ENCODE assay signal across 1 fruit fly cellular context in genomic region chr3R:16449187-16449973, dm6.
TF ChIP-seq lines count a peak whose summit lies in the region.

No protein-coding gene starts in this region.

TF ChIP-seq in whole organism, embryonic, 481 proteins besides CTCF, POLR2A, EP300 and RAD21 (continued from another document and continues in another):
- TF ChIP-seq zen (tag; optimal IDR thresholded peaks at IDR 0.05; lab: Kevin White, UChicago), result peak; percentile 93
- TF ChIP-seq CG6813 (GFP tag; optimal IDR thresholded peaks at IDR 0.05; lab: Kevin White, UChicago), result peak; percentile 88
- no peak for TF ChIP-seq Dref (GFP tag; IDR thresholded peaks at IDR 0.05; lab: Robert Waterston, UW)
- TF ChIP-seq CG31365 (tag; optimal IDR thresholded peaks at IDR 0.05; lab: Kevin White, UChicago), result peak; percentile 75
- peak; percentile 95 for TF ChIP-seq Mrtf (GFP tag; IDR thresholded peaks at IDR 0.05; lab: Robert Waterston, UW)
- TF ChIP-seq Gug (GFP tag; IDR thresholded peaks at IDR 0.05; lab: Robert Waterston, UW), result peak; percentile 97
- TF ChIP-seq Ets97D (GFP tag; optimal IDR thresholded peaks at IDR 0.05; lab: Kevin White, UChicago), result peak; percentile 74
- TF ChIP-seq ewg (GFP tag; optimal IDR thresholded peaks at IDR 0.05; lab: Kevin White, UChicago), result peak; percentile 91
- peak; percentile 96 for TF ChIP-seq Abd-B (GFP tag; optimal IDR thresholded peaks at IDR 0.05; lab: Kevin White, UChicago)
- TF ChIP-seq bab2 (GFP tag; optimal IDR thresholded peaks at IDR 0.05; lab: Kevin White, UChicago), result peak; percentile 97
- peak; percentile 65 to 87 for TF ChIP-seq Trl (optimal IDR thresholded peaks at IDR 0.05; lab: Kevin White, UChicago)
- TF ChIP-seq Trl (GFP tag; optimal IDR thresholded peaks at IDR 0.05; lab: Kevin White, UChicago), result peak; percentile 81
- no peak for TF ChIP-seq unc-4 (GFP tag; IDR thresholded peaks at IDR 0.05; lab: Robert Waterston, UW; ENCODE audit: partially characterized antibody)
- peak; percentile 79 for TF ChIP-seq CG11695 (GFP tag; IDR thresholded peaks at IDR 0.05; lab: Robert Waterston, UW)
- no peak for TF ChIP-seq corto (GFP tag; optimal IDR thresholded peaks at IDR 0.05; lab: Kevin White, UChicago)
- TF ChIP-seq klu (GFP tag; IDR thresholded peaks at IDR 0.05; lab: Robert Waterston, UW), result peak; percentile 77
- TF ChIP-seq HmgZ (tag; optimal IDR thresholded peaks at IDR 0.05; lab: Kevin White, UChicago), result peak; percentile 80
- TF ChIP-seq CG7271 (tag; optimal IDR thresholded peaks at IDR 0.05; lab: Kevin White, UChicago), result peak; percentile 59
- peak; percentile 89 for TF ChIP-seq CG2202 (tag; optimal IDR thresholded peaks at IDR 0.05; lab: Kevin White, UChicago)
- TF ChIP-seq tio (GFP tag; optimal IDR thresholded peaks at IDR 0.05; lab: Kevin White, UChicago), result no peak
- peak; percentile 65; the same call in 1 of the 2 replicates for TF ChIP-seq inv (GFP tag; IDR thresholded peaks at IDR 0.05; lab: Robert Waterston, UW; ENCODE audit: partially characterized antibody)
- TF ChIP-seq lilli (GFP tag; optimal IDR thresholded peaks at IDR 0.05; lab: Kevin White, UChicago), result peak; percentile 89
- peak; percentile 97; the same call in 1 of the 2 replicates for TF ChIP-seq Gsc (GFP tag; IDR thresholded peaks at IDR 0.05; lab: Robert Waterston, UW)
- peak; percentile 64 for TF ChIP-seq BtbVII (GFP tag; optimal IDR thresholded peaks at IDR 0.05; lab: Kevin White, UChicago)
- peak; percentile 26 for TF ChIP-seq fd102C (GFP tag; optimal IDR thresholded peaks at IDR 0.05; lab: Kevin White, UChicago)
- TF ChIP-seq CG3065 (GFP tag; optimal IDR thresholded peaks at IDR 0.05; lab: Kevin White, UChicago), result peak; percentile 86
- peak; percentile 71 for TF ChIP-seq CG15011 (GFP tag; optimal IDR thresholded peaks at IDR 0.05; lab: Kevin White, UChicago)
- peak; percentile 83 for TF ChIP-seq CG10274 (GFP tag; optimal IDR thresholded peaks at IDR 0.05; lab: Kevin White, UChicago)
- TF ChIP-seq CG18764 (GFP tag; optimal IDR thresholded peaks at IDR 0.05; lab: Kevin White, UChicago), result peak; percentile 86
- peak; percentile 78 for TF ChIP-seq CG4854 (GFP tag; optimal IDR thresholded peaks at IDR 0.05; lab: Kevin White, UChicago)
- peak; percentile 84 for TF ChIP-seq crc (GFP tag; optimal IDR thresholded peaks at IDR 0.05; lab: Kevin White, UChicago)
- TF ChIP-seq CG14667 (GFP tag; IDR thresholded peaks at IDR 0.05; lab: Robert Waterston, UW), result peak; percentile 95
- TF ChIP-seq slp2 (GFP tag; optimal IDR thresholded peaks at IDR 0.05; lab: Kevin White, UChicago), result peak; percentile 89
- peak; percentile 89 for TF ChIP-seq NC2β (GFP tag; optimal IDR thresholded peaks at IDR 0.05; lab: Kevin White, UChicago)
- TF ChIP-seq bbx (GFP tag; IDR thresholded peaks at IDR 0.05; lab: Robert Waterston, UW; ENCODE audit: partially characterized antibody), result peak; percentile 56
- TF ChIP-seq CG4730 (GFP tag; IDR thresholded peaks at IDR 0.05; lab: Robert Waterston, UW), result peak; percentile 92
- TF ChIP-seq CG11696 (GFP tag; IDR thresholded peaks at IDR 0.05; lab: Robert Waterston, UW), result peak; percentile 77
- peak; percentile 97 for TF ChIP-seq Ssrp (tag; optimal IDR thresholded peaks at IDR 0.05; lab: Kevin White, UChicago)
- TF ChIP-seq CG12391 (tag; optimal IDR thresholded peaks at IDR 0.05; lab: Kevin White, UChicago), result peak; percentile 92
- peak; percentile 62 for TF ChIP-seq Dip2 (GFP tag; IDR thresholded peaks at IDR 0.05; lab: Robert Waterston, UW)
- TF ChIP-seq sna (GFP tag; IDR thresholded peaks at IDR 0.05; lab: Robert Waterston, UW; ENCODE audit: partially characterized antibody), result no peak
- peak; percentile 87 for TF ChIP-seq CG12219 (GFP tag; optimal IDR thresholded peaks at IDR 0.05; lab: Kevin White, UChicago)
- peak; percentile 96 for TF ChIP-seq dmrt11E (tag; optimal IDR thresholded peaks at IDR 0.05; lab: Kevin White, UChicago)
- TF ChIP-seq Lpt (GFP tag; optimal IDR thresholded peaks at IDR 0.05; lab: Kevin White, UChicago), result no peak
- TF ChIP-seq Adf1 (GFP tag; IDR thresholded peaks at IDR 0.05; lab: Robert Waterston, UW), result no peak
- peak; percentile 93 for TF ChIP-seq CG6689 (GFP tag; IDR thresholded peaks at IDR 0.05; lab: Robert Waterston, UW)
- peak; percentile 61 for TF ChIP-seq D19B (GFP tag; optimal IDR thresholded peaks at IDR 0.05; lab: Kevin White, UChicago)
- TF ChIP-seq hkb (optimal IDR thresholded peaks at IDR 0.05; lab: Kevin White, UChicago), result no peak
- TF ChIP-seq hkb (GFP tag; IDR thresholded peaks at IDR 0.05; lab: Robert Waterston, UW), result peak; percentile 93
- TF ChIP-seq CG1529 (GFP tag; optimal IDR thresholded peaks at IDR 0.05; lab: Kevin White, UChicago), result peak; percentile 94
- peak; percentile 77 for TF ChIP-seq nau (GFP tag; optimal IDR thresholded peaks at IDR 0.05; lab: Kevin White, UChicago)
- TF ChIP-seq toy (GFP tag; IDR thresholded peaks at IDR 0.05; lab: Robert Waterston, UW), result peak; percentile 65; the same call in 1 of the 2 replicates
- peak; percentile 94 for TF ChIP-seq Optix (GFP tag; IDR thresholded peaks at IDR 0.05; lab: Robert Waterston, UW)
- peak; percentile 88 for TF ChIP-seq CG7372 (GFP tag; IDR thresholded peaks at IDR 0.05; lab: Robert Waterston, UW)
- peak; percentile 85 for TF ChIP-seq ab (GFP tag; optimal IDR thresholded peaks at IDR 0.05; lab: Kevin White, UChicago)
- TF ChIP-seq her (GFP tag; optimal IDR thresholded peaks at IDR 0.05; lab: Kevin White, UChicago), result peak; percentile 75
- TF ChIP-seq Antp (GFP tag; optimal IDR thresholded peaks at IDR 0.05; lab: Kevin White, UChicago), result peak; percentile 95
- TF ChIP-seq CG7556 (GFP tag; optimal IDR thresholded peaks at IDR 0.05; lab: Kevin White, UChicago), result peak; percentile 92
- TF ChIP-seq CG17802 (tag; optimal IDR thresholded peaks at IDR 0.05; lab: Kevin White, UChicago), result peak; percentile 92
- peak; percentile 92 for TF ChIP-seq tgo (GFP tag; IDR thresholded peaks at IDR 0.05; lab: Robert Waterston, UW)
- TF ChIP-seq D19A (tag; optimal IDR thresholded peaks at IDR 0.05; lab: Kevin White, UChicago), result peak; percentile 92
- TF ChIP-seq Myb (GFP tag; optimal IDR thresholded peaks at IDR 0.05; lab: Kevin White, UChicago), result peak; percentile 64
- peak; percentile 69 for TF ChIP-seq CG2120 (GFP tag; optimal IDR thresholded peaks at IDR 0.05; lab: Kevin White, UChicago)
- TF ChIP-seq Jarid2 (GFP tag; optimal IDR thresholded peaks at IDR 0.05; lab: Kevin White, UChicago), result peak; percentile 70
- TF ChIP-seq maf-S (GFP tag; optimal IDR thresholded peaks at IDR 0.05; lab: Kevin White, UChicago), result peak; percentile 84
- TF ChIP-seq CG10209 (GFP tag; optimal IDR thresholded peaks at IDR 0.05; lab: Kevin White, UChicago), result peak; percentile 90
- TF ChIP-seq CG15073 (GFP tag; optimal IDR thresholded peaks at IDR 0.05; lab: Kevin White, UChicago), result peak; percentile 65
- TF ChIP-seq CG12744 (GFP tag; optimal IDR thresholded peaks at IDR 0.05; lab: Kevin White, UChicago), result peak; percentile 75
- peak; percentile 75 for TF ChIP-seq cas (GFP tag; IDR thresholded peaks at IDR 0.05; lab: Robert Waterston, UW)
- TF ChIP-seq Bgb (GFP tag; IDR thresholded peaks at IDR 0.05; lab: Robert Waterston, UW; ENCODE audit: partially characterized antibody), result peak; percentile 68
- TF ChIP-seq HmgD (GFP tag; optimal IDR thresholded peaks at IDR 0.05; lab: Kevin White, UChicago), result peak; percentile 82
- peak; percentile 90 for TF ChIP-seq mam (GFP tag; optimal IDR thresholded peaks at IDR 0.05; lab: Kevin White, UChicago)
- TF ChIP-seq run (tag; optimal IDR thresholded peaks at IDR 0.05; lab: Kevin White, UChicago), result peak; percentile 77
- TF ChIP-seq Awh (GFP tag; IDR thresholded peaks at IDR 0.05; lab: Robert Waterston, UW), result peak; percentile 96
- peak; percentile 97 for TF ChIP-seq unpg (GFP tag; optimal IDR thresholded peaks at IDR 0.05; lab: Kevin White, UChicago)
- no peak for TF ChIP-seq CG18011 (GFP tag; optimal IDR thresholded peaks at IDR 0.05; lab: Kevin White, UChicago)
- TF ChIP-seq Bteb2 (GFP tag; optimal IDR thresholded peaks at IDR 0.05; lab: Kevin White, UChicago), result peak; percentile 50
- peak; percentile 89 for TF ChIP-seq CG15269 (tag; optimal IDR thresholded peaks at IDR 0.05; lab: Kevin White, UChicago)
- peak; percentile 97 for TF ChIP-seq CG10979 (tag; optimal IDR thresholded peaks at IDR 0.05; lab: Kevin White, UChicago)
- TF ChIP-seq pzg (GFP tag; optimal IDR thresholded peaks at IDR 0.05; lab: Kevin White, UChicago), result no peak
- TF ChIP-seq CG3847 (GFP tag; IDR thresholded peaks at IDR 0.05; lab: Robert Waterston, UW), result peak; percentile 79
- peak; percentile 94 for TF ChIP-seq CG1024 (GFP tag; IDR thresholded peaks at IDR 0.05; lab: Robert Waterston, UW)
- peak; percentile 98 for TF ChIP-seq ci (GFP tag; IDR thresholded peaks at IDR 0.05; lab: Robert Waterston, UW)
- no peak for TF ChIP-seq Hr39 (optimal IDR thresholded peaks at IDR 0.05; lab: Kevin White, UChicago)
- TF ChIP-seq CG13296 (GFP tag; optimal IDR thresholded peaks at IDR 0.05; lab: Kevin White, UChicago), result peak; percentile 70
- TF ChIP-seq CG13775 (GFP tag; optimal IDR thresholded peaks at IDR 0.05; lab: Kevin White, UChicago), result peak; percentile 72
- peak; percentile 90 for TF ChIP-seq PHDP (tag; optimal IDR thresholded peaks at IDR 0.05; lab: Kevin White, UChicago)
- peak; percentile 96 for TF ChIP-seq lmd (GFP tag; IDR thresholded peaks at IDR 0.05; lab: Robert Waterston, UW)
- no peak for TF ChIP-seq Dfd (GFP tag; optimal IDR thresholded peaks at IDR 0.05; lab: Kevin White, UChicago)
- TF ChIP-seq Side (GFP tag; optimal IDR thresholded peaks at IDR 0.05; lab: Kevin White, UChicago), result peak; percentile 91
- TF ChIP-seq rib (GFP tag; IDR thresholded peaks at IDR 0.05; lab: Robert Waterston, UW), result peak; percentile 71
- peak; percentile 71 for TF ChIP-seq Kr (GFP tag; optimal IDR thresholded peaks at IDR 0.05; lab: Kevin White, UChicago)
- TF ChIP-seq ash1 (GFP tag; optimal IDR thresholded peaks at IDR 0.05; lab: Kevin White, UChicago), result peak; percentile 62
- peak; percentile 21 for TF ChIP-seq CG13894 (tag; optimal IDR thresholded peaks at IDR 0.05; lab: Kevin White, UChicago)
- TF ChIP-seq Dp (GFP tag; optimal IDR thresholded peaks at IDR 0.05; lab: Kevin White, UChicago), result no peak
- peak; percentile 88 for TF ChIP-seq CG12659 (GFP tag; optimal IDR thresholded peaks at IDR 0.05; lab: Kevin White, UChicago)
- no peak for TF ChIP-seq CG34224 (GFP tag; IDR thresholded peaks at IDR 0.05; lab: Robert Waterston, UW; ENCODE audit: partially characterized antibody)
- peak; percentile 63; the same call in 2 of the 3 replicates for TF ChIP-seq hb (GFP tag; IDR thresholded peaks at IDR 0.05; lab: Robert Waterston, UW; ENCODE audit: partially characterized antibody)
- peak; percentile 97 for TF ChIP-seq chm (GFP tag; IDR thresholded peaks at IDR 0.05; lab: Robert Waterston, UW)
- TF ChIP-seq amos (GFP tag; IDR thresholded peaks at IDR 0.05; lab: Robert Waterston, UW; ENCODE audit: partially characterized antibody), result peak; percentile 51; the same call in 1 of the 2 replicates
- TF ChIP-seq CG30403 (GFP tag; optimal IDR thresholded peaks at IDR 0.05; lab: Kevin White, UChicago), result peak; percentile 93
- TF ChIP-seq Ets65A (GFP tag; lab: Kevin White, UChicago), result peak; percentile 100
- TF ChIP-seq CG7928 (GFP tag; optimal IDR thresholded peaks at IDR 0.05; lab: Kevin White, UChicago), result peak; percentile 36
- TF ChIP-seq CG4424 (GFP tag; optimal IDR thresholded peaks at IDR 0.05; lab: Kevin White, UChicago), result peak; percentile 97
- peak; percentile 72 for TF ChIP-seq seq (GFP tag; IDR thresholded peaks at IDR 0.05; lab: Robert Waterston, UW)
- TF ChIP-seq CG12942 (GFP tag; optimal IDR thresholded peaks at IDR 0.05; lab: Kevin White, UChicago), result peak; percentile 85
- TF ChIP-seq Opbp (GFP tag; IDR thresholded peaks at IDR 0.05; lab: Robert Waterston, UW; ENCODE audit: partially characterized antibody), result peak; percentile 92
- peak; percentile 78 for TF ChIP-seq HLH54F (GFP tag; optimal IDR thresholded peaks at IDR 0.05; lab: Kevin White, UChicago)
- TF ChIP-seq jigr1 (GFP tag; IDR thresholded peaks at IDR 0.05; lab: Robert Waterston, UW), result peak; percentile 91
- TF ChIP-seq CG9797 (GFP tag; optimal IDR thresholded peaks at IDR 0.05; lab: Kevin White, UChicago), result peak; percentile 44
- peak; percentile 93 for TF ChIP-seq CG8765 (GFP tag; IDR thresholded peaks at IDR 0.05; lab: Robert Waterston, UW)
- peak; percentile 93 for TF ChIP-seq CG2875 (GFP tag; optimal IDR thresholded peaks at IDR 0.05; lab: Kevin White, UChicago)
- no peak for TF ChIP-seq pita (GFP tag; optimal IDR thresholded peaks at IDR 0.05; lab: Kevin White, UChicago)
- peak; percentile 92 to 95 for TF ChIP-seq dpn (GFP tag; optimal IDR thresholded peaks at IDR 0.05; lab: Kevin White, UChicago)
- peak; percentile 73 for TF ChIP-seq Dek (tag; optimal IDR thresholded peaks at IDR 0.05; lab: Kevin White, UChicago)
- peak; percentile 95 for TF ChIP-seq dati (GFP tag; IDR thresholded peaks at IDR 0.05; lab: Robert Waterston, UW)
- peak; percentile 91 for TF ChIP-seq Nf-YA (GFP tag; IDR thresholded peaks at IDR 0.05; lab: Robert Waterston, UW)
- TF ChIP-seq CG4328 (GFP tag; optimal IDR thresholded peaks at IDR 0.05; lab: Kevin White, UChicago), result peak; percentile 86
- TF ChIP-seq wek (GFP tag; optimal IDR thresholded peaks at IDR 0.05; lab: Kevin White, UChicago), result peak; percentile 80
- TF ChIP-seq Meics (GFP tag; optimal IDR thresholded peaks at IDR 0.05; lab: Kevin White, UChicago), result peak; percentile 76
- peak; percentile 74 for TF ChIP-seq CG10565 (GFP tag; optimal IDR thresholded peaks at IDR 0.05; lab: Kevin White, UChicago)
- TF ChIP-seq bsh (GFP tag; optimal IDR thresholded peaks at IDR 0.05; lab: Kevin White, UChicago), result peak; percentile 95 to 99
- TF ChIP-seq CG2678 (tag; optimal IDR thresholded peaks at IDR 0.05; lab: Kevin White, UChicago), result peak; percentile 96
- TF ChIP-seq so (GFP tag; IDR thresholded peaks at IDR 0.05; lab: Robert Waterston, UW), result peak; percentile 85
- TF ChIP-seq CG1832 (GFP tag; optimal IDR thresholded peaks at IDR 0.05; lab: Kevin White, UChicago), result peak; percentile 60
- TF ChIP-seq bowl (GFP tag; IDR thresholded peaks at IDR 0.05; lab: Robert Waterston, UW), result peak; percentile 75
- TF ChIP-seq CG2712 (tag; optimal IDR thresholded peaks at IDR 0.05; lab: Kevin White, UChicago), result peak; percentile 96
- TF ChIP-seq lov (optimal IDR thresholded peaks at IDR 0.05; lab: Kevin White, UChicago), result no peak
- TF ChIP-seq lov (GFP tag; IDR thresholded peaks at IDR 0.05; lab: Robert Waterston, UW), result peak; percentile 95
- TF ChIP-seq CG30020 (tag; optimal IDR thresholded peaks at IDR 0.05; lab: Kevin White, UChicago), result peak; percentile 76
- peak; percentile 6 for TF ChIP-seq gcm2 (GFP tag; optimal IDR thresholded peaks at IDR 0.05; lab: Kevin White, UChicago)
